Worm (Caenorhabditis elegans) whole organism, L1 larva: ENCODE data around the gene lgc-24.

Source experiments
- C34B4.2 ChIP-seq: sonication (generic microtip); optimal IDR thresholded peaks from 2 replicates; lab custom pipeline; 2017; ENCODE audit warnings: mild to moderate bottlenecking, missing genetic modification characterization, missing compliant biosample characterization
- F16B12.6 ChIP-seq: fragments of 150-350 bp; optimal IDR thresholded peaks from 2 replicates; lab custom pipeline; 2014; ENCODE audit warnings: missing biosample characterization, missing genetic modification characterization
- ama-1 ChIP-seq: fragments of 150-350 bp; optimal IDR thresholded peaks from 2 replicates; lab custom pipeline; 2014
- mep-1 ChIP-seq: fragments of 150-350 bp; optimal IDR thresholded peaks from 2 replicates; lab custom pipeline; 2014; ENCODE audit warnings: missing biosample characterization, missing genetic modification characterization
- nhr-12 ChIP-seq: sonication (generic microtip); optimal IDR thresholded peaks from 2 replicates; lab custom pipeline; 2017; ENCODE audit warnings: missing biosample characterization, missing genetic modification characterization
- nhr-237 ChIP-seq: fragments of 150-350 bp; optimal IDR thresholded peaks from 2 replicates; lab custom pipeline; 2014; ENCODE audit warnings: missing biosample characterization, missing genetic modification characterization
- nhr-47 ChIP-seq: sonication (generic microtip); optimal IDR thresholded peaks from 2 replicates; lab custom pipeline; 2016; ENCODE audit warnings: mild to moderate bottlenecking, missing genetic modification characterization, moderate library complexity, missing compliant biosample characterization
- nhr-76 ChIP-seq: sonication (generic microtip); optimal IDR thresholded peaks from 2 replicates; lab custom pipeline; 2017; ENCODE audit warnings: missing biosample characterization, missing genetic modification characterization
- pqm-1 ChIP-seq: sonication (generic microtip); optimal IDR thresholded peaks from 3 replicates; lab custom pipeline; 2017; ENCODE audit warnings: missing biosample characterization, missing genetic modification characterization
- tbx-2 ChIP-seq: sonication (generic microtip); optimal IDR thresholded peaks from 2 replicates; lab custom pipeline; 2016; ENCODE audit warnings: missing genetic modification characterization, missing compliant biosample characterization
- unc-62 ChIP-seq: fragments of 150-350 bp; optimal IDR thresholded peaks from 2 replicates; lab custom pipeline; 2014; ENCODE audit warnings: missing biosample characterization, missing genetic modification reagents, missing genetic modification characterization
- ztf-11 ChIP-seq, 2 experiments: sonication (generic microtip); optimal IDR thresholded peaks; 2 replicates each; lab custom pipeline; 2016 to 2017; ENCODE audit warnings: missing genetic modification characterization in 2 of 2, missing biosample characterization in 1 of 2, missing compliant biosample characterization in 1 of 2

DNA sequence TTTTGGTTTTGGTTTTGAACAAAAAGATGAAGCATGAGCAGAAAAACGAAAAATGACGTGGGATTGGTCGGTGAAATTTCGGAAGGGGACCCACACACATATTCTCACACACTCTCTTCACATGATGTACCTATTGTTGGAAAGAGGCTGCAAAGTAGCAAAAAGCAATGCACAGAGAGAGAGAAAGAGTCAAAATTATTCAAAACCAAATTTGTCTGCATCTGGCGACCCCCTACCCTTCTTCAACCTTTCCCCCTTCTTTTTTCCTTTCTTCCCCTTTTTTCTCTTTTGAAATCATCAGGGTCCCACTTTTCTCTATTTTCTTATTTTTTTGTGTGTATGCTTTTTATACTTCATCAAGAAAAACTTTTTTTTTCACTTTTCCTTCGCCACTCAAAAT is 46.9 kb upstream of the lgc-24 start:
- TF ChIP-seq ztf-11 (tag; optimal IDR thresholded peaks at IDR 0.05; lab: Kevin White, UChicago) (no peak), mep-1 (tag; lab: Kevin White, UChicago) (no peak), nhr-47 (no peak), pqm-1 (tag; lab: Kevin White, UChicago) (no peak), nhr-237 (tag; lab: Kevin White, UChicago) (no peak), C34B4.2 (tag; lab: Kevin White, UChicago) (no peak), F16B12.6 (no peak), nhr-76 (tag; lab: Kevin White, UChicago) (no peak), nhr-12 (no peak), unc-62 (no peak), tbx-2 (tag; lab: Kevin White, UChicago) (no peak), ama-1 (lab: Kevin White, UChicago) (no peak)
